Worm (Caenorhabditis elegans): ENCODE measurements around the gene pigc-1.
"Not testable (repeated sequence)": the region's sequence is repeated elsewhere in the genome, so short reads cannot be mapped to it uniquely, and the experiment has no call there.

The pigc-1 gene

DNA sequence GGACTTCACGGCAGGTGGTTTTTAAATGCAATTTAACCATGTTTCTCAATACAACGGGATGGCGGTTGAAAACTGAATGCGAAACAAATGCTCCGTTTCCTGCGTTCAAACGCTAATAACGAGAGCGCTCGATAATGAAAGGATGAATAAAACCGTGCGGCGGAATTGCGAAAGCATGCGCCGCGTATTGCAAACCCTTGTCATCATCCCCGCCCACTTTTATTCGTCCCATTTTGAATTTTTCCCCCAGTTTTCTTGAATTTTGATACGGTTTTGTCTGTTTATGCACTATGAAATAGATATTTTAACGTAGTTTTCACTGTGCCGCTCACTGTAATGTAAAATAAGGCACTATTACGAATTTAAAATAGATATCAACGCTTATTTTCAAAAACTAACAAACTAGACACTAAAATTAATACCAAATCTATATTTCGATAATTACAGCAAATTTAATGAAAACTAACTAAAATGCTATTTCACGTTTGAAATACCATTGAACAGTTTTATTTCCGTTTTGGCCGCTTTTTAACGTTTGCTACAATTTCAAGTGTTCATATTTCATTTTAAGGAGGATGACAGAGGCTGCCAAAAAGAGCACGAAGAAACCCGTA lies 26.8 kb downstream of the pigc-1 start, which contains the start of the genes F49C12.9 and rpn-7 (continued):
- TF ChIP-seq attf-3 (GFP tag; conservative IDR thresholded peaks at IDR 0.05) (0 out of 2 replicates have a peak, but pooled peaks have one; percentile 9), bed-2 (GFP tag; IDR thresholded peaks at IDR 0.05) (no peak), nhr-80 (tag; optimal IDR thresholded peaks at IDR 0.05) (peak; percentile 4), lin-54 (GFP tag; optimal IDR thresholded peaks at IDR 0.05) (peak; percentile 8), Y95B8A.8 (GFP tag; IDR thresholded peaks at IDR 0.05) (no peak), repo-1 (tag; optimal IDR thresholded peaks at IDR 0.05) (no peak), F52B5.7 (tag; optimal IDR thresholded peaks at IDR 0.05) (no peak), Y56A3A.18 (GFP tag; IDR thresholded peaks at IDR 0.05) (no peak), snpc-3.4 (tag; optimal IDR thresholded peaks at IDR 0.05) (peak; percentile 10), ztf-3 (GFP tag; optimal IDR thresholded peaks at IDR 0.05) (no peak), gei-17 (GFP tag; optimal IDR thresholded peaks at IDR 0.05) (no peak), mes-4 (tag; optimal IDR thresholded peaks at IDR 0.05) (no peak), egl-18 (GFP tag; IDR thresholded peaks at IDR 0.05) (no peak), attf-5 (GFP tag; optimal IDR thresholded peaks at IDR 0.05) (no peak), snpc-4 (GFP tag; optimal IDR thresholded peaks at IDR 0.05) (no peak), snpc-4 (tag; optimal IDR thresholded peaks at IDR 0.05) (peak in 3 of 4 experiments; percentile 1 to 45 (median 15)), sea-2 (GFP tag; IDR thresholded peaks at IDR 0.05) (no peak), dox-1 (GFP tag; IDR thresholded peaks at IDR 0.05) (0 out of 2 replicates have a peak, but pooled peaks have one; percentile 30), hmg-1.2 (GFP tag; IDR thresholded peaks at IDR 0.05) (peak; percentile 22; the same call in 1 of the 2 replicates), zfh-2 (GFP tag; conservative IDR thresholded peaks at IDR 0.05) (no peak), efl-1 (GFP tag; optimal IDR thresholded peaks at IDR 0.05) (no peak), die-1 (tag; optimal IDR thresholded peaks at IDR 0.05) (no peak), ztf-22 (GFP tag; optimal IDR thresholded peaks at IDR 0.05) (no peak), hmg-20 (GFP tag; IDR thresholded peaks at IDR 0.05) (no peak), akir-1 (GFP tag; optimal IDR thresholded peaks at IDR 0.05) (no peak), Y67H2A.10 (GFP tag; conservative IDR thresholded peaks at IDR 0.05) (no peak), rpc-1 (optimal IDR thresholded peaks at IDR 0.05) (peak; percentile 9), rpc-1 (tag; optimal IDR thresholded peaks at IDR 0.05) (no peak), cebp-2 (GFP tag; IDR thresholded peaks at IDR 0.05) (no peak), cebp-1 (GFP tag; IDR thresholded peaks at IDR 0.05) (peak; percentile 21; the same call in 1 of the 2 replicates), cebp-1 (tag; optimal IDR thresholded peaks at IDR 0.05) (peak; percentile 79), D2030.7 (GFP tag; IDR thresholded peaks at IDR 0.05) (peak; percentile 29; the same call in 1 of the 2 replicates), hrde-1 (tag; optimal IDR thresholded peaks at IDR 0.05; ENCODE audit: borderline replicate concordance) (no peak), lin-35 (GFP tag; optimal IDR thresholded peaks at IDR 0.05) (peak in 1 of 3 experiments; percentile 29), F37B4.10 (GFP tag; IDR thresholded peaks at IDR 0.05) (no peak), pha-4 (tag; optimal IDR thresholded peaks at IDR 0.05) (no peak), hlh-26 (GFP tag; conservative IDR thresholded peaks at IDR 0.05) (no peak)

DNA sequence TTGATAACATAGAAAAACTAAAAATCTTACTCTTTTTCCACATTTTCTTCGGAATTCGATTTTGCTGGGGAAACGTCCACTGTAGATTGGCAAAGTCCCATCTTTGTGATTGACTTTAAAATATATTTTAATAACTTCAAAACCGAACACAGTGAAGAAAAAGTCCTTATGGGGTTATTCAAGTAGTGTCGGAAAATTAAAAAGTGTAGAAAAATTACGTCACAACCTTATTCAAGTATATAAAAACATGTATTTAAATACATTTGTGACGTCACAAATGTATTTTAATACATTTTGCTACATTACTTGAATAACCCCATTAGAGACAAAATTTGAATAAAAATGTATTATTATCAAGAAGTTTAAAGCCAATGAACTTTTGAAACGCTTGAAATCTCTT lies 30.1 kb downstream of the pigc-1 start, which contains the start of gene F49C12.7:
Gene F49C12.7, minus strand, starts transcription at position 101 of the 400 bp plus-strand sequence.
- TF ChIP-seq lin-26 (GFP tag; IDR thresholded peaks at IDR 0.05); sptf-2 (GFP tag; optimal IDR thresholded peaks at IDR 0.05); nhr-80 (tag; optimal IDR thresholded peaks at IDR 0.05): not testable (repeated sequence)
